Fruit fly (Drosophila melanogaster): ENCODE results near the gene Or71a.

Or71a gene

dm6 chr3L:15048091-15048490 lies 30.2 kb downstream of the Or71a start (continued):
- TF ChIP-seq GATAe (GFP tag; conservative IDR thresholded peaks at IDR 0.05) (no peak), Dbx (GFP tag; IDR thresholded peaks at IDR 0.05) (no peak), CG11560 (tag; IDR thresholded peaks at IDR 0.05) (no peak), Asciz (GFP tag; optimal IDR thresholded peaks at IDR 0.05) (no peak), ewg (GFP tag; optimal IDR thresholded peaks at IDR 0.05) (no peak), Dip2 (GFP tag; IDR thresholded peaks at IDR 0.05) (no peak), ssp (GFP tag; IDR thresholded peaks at IDR 0.05) (no peak), gsb-n (tag; optimal IDR thresholded peaks at IDR 0.05) (no peak), CG14860 (GFP tag; IDR thresholded peaks at IDR 0.05; ENCODE audit: partially characterized antibody) (no peak; the same call in 2 of the 3 replicates), zen (tag; optimal IDR thresholded peaks at IDR 0.05) (peak; percentile 43), sr (GFP tag; IDR thresholded peaks at IDR 0.05) (no peak), CG15696 (tag; optimal IDR thresholded peaks at IDR 0.05) (no peak), dpn (GFP tag; optimal IDR thresholded peaks at IDR 0.05) (no peak), MBD-R2 (GFP tag; IDR thresholded peaks at IDR 0.05) (no peak), CG14050 (GFP tag; IDR thresholded peaks at IDR 0.05) (no peak), CG6765 (GFP tag; optimal IDR thresholded peaks at IDR 0.05) (no peak), CG1024 (GFP tag; IDR thresholded peaks at IDR 0.05) (peak; percentile 2; the same call in 1 of the 2 replicates), prd (optimal IDR thresholded peaks at IDR 0.05) (no peak), prd (GFP tag; IDR thresholded peaks at IDR 0.05) (no peak), Lpt (GFP tag; optimal IDR thresholded peaks at IDR 0.05) (no peak), Fer1 (GFP tag; optimal IDR thresholded peaks at IDR 0.05) (no peak), sisA (GFP tag; IDR thresholded peaks at IDR 0.05) (no peak), PHDP (tag; optimal IDR thresholded peaks at IDR 0.05) (no peak), pzg (GFP tag; optimal IDR thresholded peaks at IDR 0.05) (no peak), Blimp-1 (GFP tag; optimal IDR thresholded peaks at IDR 0.05) (no peak), Hsf (GFP tag; optimal IDR thresholded peaks at IDR 0.05) (peak; percentile 28), so (GFP tag; IDR thresholded peaks at IDR 0.05) (no peak), Usf (GFP tag; optimal IDR thresholded peaks at IDR 0.05) (no peak), CG2199 (GFP tag; IDR thresholded peaks at IDR 0.05) (peak; percentile 65; the same call in 2 of the 3 replicates), CG17328 (GFP tag; IDR thresholded peaks at IDR 0.05) (no peak), dati (GFP tag; IDR thresholded peaks at IDR 0.05) (no peak), Dp (GFP tag; optimal IDR thresholded peaks at IDR 0.05) (peak; percentile 11), Sox102F (GFP tag; optimal IDR thresholded peaks at IDR 0.05) (no peak), phol (tag; optimal IDR thresholded peaks at IDR 0.05) (no peak), ato (GFP tag; IDR thresholded peaks at IDR 0.05; ENCODE audit: partially characterized antibody) (no peak), unc-4 (GFP tag; IDR thresholded peaks at IDR 0.05; ENCODE audit: partially characterized antibody) (no peak), fu2 (GFP tag; optimal IDR thresholded peaks at IDR 0.05) (no peak), Mrtf (GFP tag; IDR thresholded peaks at IDR 0.05) (no peak; the same call in 2 of the 3 replicates), bowl (GFP tag; IDR thresholded peaks at IDR 0.05) (no peak), NfI (GFP tag; optimal IDR thresholded peaks at IDR 0.05) (peak; percentile 1), stc (GFP tag; IDR thresholded peaks at IDR 0.05) (no peak), fd96Cb (tag; optimal IDR thresholded peaks at IDR 0.05) (no peak), CHES-1-like (GFP tag; optimal IDR thresholded peaks at IDR 0.05) (no peak), Stat92E (GFP tag; optimal IDR thresholded peaks at IDR 0.05) (no peak), ro (GFP tag; IDR thresholded peaks at IDR 0.05) (no peak), Vsx1 (GFP tag; optimal IDR thresholded peaks at IDR 0.05) (no peak), vvl (GFP tag; IDR thresholded peaks at IDR 0.05) (no peak), CG32532 (GFP tag; IDR thresholded peaks at IDR 0.05) (no peak), ara (GFP tag; IDR thresholded peaks at IDR 0.05) (0 out of 2 replicates have a peak, but pooled peaks have one; percentile 5), hb (GFP tag; IDR thresholded peaks at IDR 0.05; ENCODE audit: partially characterized antibody) (no peak), croc (GFP tag; conservative IDR thresholded peaks at IDR 0.05) (no peak), Taf1 (GFP tag; IDR thresholded peaks at IDR 0.05) (no peak)
